Worm (Caenorhabditis elegans) whole organism, L3 larva: ENCODE measurements around the gene F13B12.2.

Source experiments
- aly-2 ChIP-seq: fragments of 150-350 bp; optimal IDR thresholded peaks from 2 replicates; lab custom pipeline; 2014; ENCODE audit warnings: missing biosample characterization, missing genetic modification characterization
- ama-1 ChIP-seq: fragments of 150-350 bp; optimal IDR thresholded peaks from 2 replicates; lab custom pipeline; 2018
- ceh-28 ChIP-seq: fragments of 150-350 bp; optimal IDR thresholded peaks from 2 replicates; lab custom pipeline; 2014; ENCODE audit warnings: missing biosample characterization, missing genetic modification reagents, missing genetic modification characterization
- ceh-82 ChIP-seq: fragments of 150-350 bp; optimal IDR thresholded peaks from 2 replicates; lab custom pipeline; 2014; ENCODE audit warnings: missing biosample characterization, missing genetic modification characterization
- ceh-9 ChIP-seq: sonication (generic microtip); optimal IDR thresholded peaks from 2 replicates; lab custom pipeline; 2018; ENCODE audit warnings: missing biosample characterization, missing genetic modification characterization
- daf-12 ChIP-seq: fragments of 150-350 bp; optimal IDR thresholded peaks from 2 replicates; lab custom pipeline; 2014; ENCODE audit warnings: missing biosample characterization, missing genetic modification reagents, missing genetic modification characterization
- egl-5 ChIP-seq: fragments of 150-350 bp; optimal IDR thresholded peaks from 2 replicates; lab custom pipeline; 2017; ENCODE audit warnings: missing biosample characterization, missing genetic modification reagents, missing genetic modification characterization, inconsistent platforms
- elt-1 ChIP-seq: fragments of 150-350 bp; optimal IDR thresholded peaks from 2 replicates; lab custom pipeline; 2014; ENCODE audit warnings: missing biosample characterization, missing genetic modification characterization
- elt-3 ChIP-seq, 3 experiments: fragments of 150-350 bp in 1 of 3; sonication (generic microtip) in 2 of 3; optimal IDR thresholded peaks; 2 replicates in 2 of 3; 4 replicates in 1 of 3; lab custom pipeline; 2014 to 2017; ENCODE audit warnings: missing biosample characterization in 3 of 3, missing genetic modification characterization in 3 of 3
- fkh-10 ChIP-seq: sonication (generic microtip); optimal IDR thresholded peaks from 2 replicates; lab custom pipeline; 2017; ENCODE audit warnings: missing biosample characterization, missing genetic modification reagents, missing genetic modification characterization
- fkh-2 ChIP-seq: fragments of 150-350 bp; optimal IDR thresholded peaks from 2 replicates; lab custom pipeline; 2014; ENCODE audit warnings: missing biosample characterization, missing genetic modification reagents, missing genetic modification characterization
- hmg-11 ChIP-seq: sonication (generic microtip); optimal IDR thresholded peaks from 2 replicates; lab custom pipeline; 2016; ENCODE audit warnings: missing genetic modification characterization, missing compliant biosample characterization
- jun-1 ChIP-seq: fragments of 150-350 bp; optimal IDR thresholded peaks from 2 replicates; lab custom pipeline; 2014; ENCODE audit warnings: missing biosample characterization, missing genetic modification reagents, missing genetic modification characterization
- lin-15B ChIP-seq: fragments of 150-350 bp; optimal IDR thresholded peaks from 2 replicates; lab custom pipeline; 2014; ENCODE audit warnings: missing biosample characterization, missing genetic modification characterization
- lin-39 ChIP-seq: fragments of 150-350 bp; optimal IDR thresholded peaks from 2 replicates; lab custom pipeline; 2018; ENCODE audit warnings: missing biosample characterization, missing genetic modification reagents, missing genetic modification characterization
- mml-1 ChIP-seq: fragments of 150-350 bp; sonication (generic microtip); optimal IDR thresholded peaks from 3 replicates; lab custom pipeline; 2014; ENCODE audit warnings: missing biosample characterization, missing genetic modification characterization
- nfya-1 ChIP-seq: sonication (generic microtip); optimal IDR thresholded peaks from 2 replicates; lab custom pipeline; 2017; ENCODE audit warnings: missing genetic modification characterization, mild to moderate bottlenecking, missing compliant biosample characterization, antibody characterized with exemption, moderate library complexity; ENCODE audit not compliant: insufficient read depth
- nhr-12 ChIP-seq: fragments of 150-350 bp; optimal IDR thresholded peaks from 2 replicates; lab custom pipeline; 2014; ENCODE audit warnings: missing biosample characterization, missing genetic modification characterization
- nhr-23 ChIP-seq: fragments of 150-350 bp; optimal IDR thresholded peaks from 2 replicates; lab custom pipeline; 2014; ENCODE audit warnings: missing biosample characterization, missing genetic modification reagents, missing genetic modification characterization
- nhr-25 ChIP-seq: sonication (generic microtip); optimal IDR thresholded peaks from 2 replicates; lab custom pipeline; 2017; ENCODE audit warnings: missing biosample characterization, missing genetic modification characterization
- nhr-43 ChIP-seq: sonication (generic microtip); optimal IDR thresholded peaks from 2 replicates; lab custom pipeline; 2016; ENCODE audit warnings: mild to moderate bottlenecking, missing genetic modification characterization, missing compliant biosample characterization; ENCODE audit not compliant: poor library complexity, severe bottlenecking
- nhr-67 ChIP-seq: fragments of 150-350 bp; optimal IDR thresholded peaks from 2 replicates; lab custom pipeline; 2014; ENCODE audit warnings: missing biosample characterization, missing genetic modification characterization
- nhr-76 ChIP-seq: fragments of 150-350 bp; sonication (generic microtip); optimal IDR thresholded peaks from 5 replicates; lab custom pipeline; 2014; ENCODE audit warnings: missing biosample characterization, missing genetic modification characterization
- pqm-1 ChIP-seq: fragments of 150-350 bp; optimal IDR thresholded peaks from 2 replicates; lab custom pipeline; 2017; ENCODE audit warnings: missing biosample characterization, missing genetic modification characterization, inconsistent platforms
- sea-2 ChIP-seq: fragments of 150-350 bp; sonication (generic microtip); optimal IDR thresholded peaks from 4 replicates; lab custom pipeline; 2014; ENCODE audit warnings: missing biosample characterization, missing genetic modification reagents, missing genetic modification characterization
- skn-1 ChIP-seq: fragments of 150-350 bp; optimal IDR thresholded peaks from 2 replicates; lab custom pipeline; 2014; ENCODE audit warnings: missing biosample characterization, missing genetic modification characterization
- snpc-4 ChIP-seq: fragments of 150-350 bp; optimal IDR thresholded peaks from 2 replicates; lab custom pipeline; 2014; ENCODE audit warnings: missing biosample characterization, missing genetic modification characterization
- tbx-2 ChIP-seq: sonication (generic microtip); optimal IDR thresholded peaks from 2 replicates; lab custom pipeline; 2016; ENCODE audit warnings: mild to moderate bottlenecking, missing genetic modification characterization, missing compliant biosample characterization
- unc-39 ChIP-seq: sonication (generic microtip); optimal IDR thresholded peaks from 4 replicates; lab custom pipeline; 2017; ENCODE audit warnings: missing biosample characterization, missing genetic modification characterization
- unc-62 ChIP-seq: fragments of 150-350 bp; sonication (generic microtip); optimal IDR thresholded peaks from 4 replicates; lab custom pipeline; 2014; ENCODE audit warnings: missing biosample characterization, missing genetic modification reagents, missing genetic modification characterization
- zag-1 ChIP-seq: fragments of 150-350 bp; optimal IDR thresholded peaks from 2 replicates; lab custom pipeline; 2014; ENCODE audit warnings: missing biosample characterization, missing genetic modification characterization
- ztf-11 ChIP-seq: fragments of 150-350 bp; optimal IDR thresholded peaks from 2 replicates; lab custom pipeline; 2014; ENCODE audit warnings: missing biosample characterization, missing genetic modification characterization

F13B12.2 gene

ce11 chrIV:10419896-10420295, 9.0 kb downstream of the F13B12.2 start:
- peak; percentile 73 for TF ChIP-seq lin-39 (tag; lab: Kevin White, UChicago)
- peak; percentile 31 for TF ChIP-seq unc-62
- TF ChIP-seq egl-5 (tag; lab: Kevin White, UChicago), result no peak

- no peak for TF ChIP-seq elt-3 (tag; optimal IDR thresholded peaks at IDR 0.05; lab: Kevin White, UChicago)
- TF ChIP-seq nhr-43 (tag; lab: Kevin White, UChicago), result no peak
- no peak for TF ChIP-seq ceh-9 (tag; lab: Kevin White, UChicago)
- TF ChIP-seq ceh-28, result no peak
- TF ChIP-seq unc-39 (tag; lab: Kevin White, UChicago), result no peak
- TF ChIP-seq nhr-12 (tag; lab: Kevin White, UChicago), result no peak
- TF ChIP-seq mml-1, result no peak
These were observed 11.1 kb downstream of the F13B12.2 start, which contains the start of gene F13B12.6 for ce11 chrIV:10417781-10418180. Gene F13B12.6 (minus strand): TSS chrIV:10417881.

- TF ChIP-seq nhr-25 (tag; lab: Kevin White, UChicago) (no peak), tbx-2 (tag; lab: Kevin White, UChicago) (no peak)
These were observed 15.1 kb downstream of the F13B12.2 start, which contains the start of gene R10H10.7 for ce11 chrIV:10413828-10414227. Gene R10H10.7 (minus strand): TSS chrIV:10413928.

ce11 chrIV:10409377-10409776, 19.6 kb downstream of the F13B12.2 start, which contains the start of gene rfk-1:
Gene rfk-1 (minus strand): TSS chrIV:10409477.
- no peak for TF ChIP-seq fkh-2 (tag; lab: Kevin White, UChicago)
- no peak for TF ChIP-seq elt-1 (tag; lab: Kevin White, UChicago)
- TF ChIP-seq jun-1, result no peak
- TF ChIP-seq ceh-82 (tag; lab: Kevin White, UChicago), result no peak
- no peak for TF ChIP-seq nhr-12 (tag; lab: Kevin White, UChicago)
- no peak for TF ChIP-seq ama-1 (lab: Kevin White, UChicago)
- no peak for TF ChIP-seq nhr-23
- no peak for TF ChIP-seq nhr-67
- no peak for TF ChIP-seq unc-62
- TF ChIP-seq pqm-1 (tag; lab: Kevin White, UChicago), result no peak
- TF ChIP-seq snpc-4, result no peak
- no peak for TF ChIP-seq daf-12
- no peak for TF ChIP-seq nhr-25 (tag; lab: Kevin White, UChicago)
- no peak for TF ChIP-seq ztf-11 (tag; lab: Kevin White, UChicago)

ce11 chrIV:10403193-10404058, 25.5 kb downstream of the F13B12.2 start, which contains the start of gene gpa-7:
Gene gpa-7 (plus strand): TSS chrIV:10404008.
- TF ChIP-seq zag-1 (tag; lab: Kevin White, UChicago) (peak; percentile 24), hmg-11 (peak; percentile 79), daf-12 (no peak), nfya-1 (tag; lab: Kevin White, UChicago) (peak; percentile 87), snpc-4 (peak; percentile 54), aly-2 (no peak), ama-1 (lab: Kevin White, UChicago) (no peak), lin-39 (tag; lab: Kevin White, UChicago) (peak; percentile 68), lin-15B (peak; percentile 27), elt-3 (tag; optimal IDR thresholded peaks at IDR 0.05; lab: Kevin White, UChicago) (no peak), tbx-2 (tag; lab: Kevin White, UChicago) (peak; percentile 69), unc-62 (peak; percentile 47), fkh-10 (GFP tag; lab: Kevin White, UChicago) (peak; percentile 71), sea-2 (GFP tag; lab: Kevin White, UChicago) (peak; percentile 36)

- TF ChIP-seq nfya-1 (tag; lab: Kevin White, UChicago), result peak; percentile 10
- no peak for TF ChIP-seq skn-1
- TF ChIP-seq fkh-10 (GFP tag; lab: Kevin White, UChicago), result peak; percentile 32
- TF ChIP-seq nhr-76 (tag; lab: Kevin White, UChicago), result no peak
These were observed 30.7 kb downstream of the F13B12.2 start for ce11 chrIV:10398244-10398643.
